Fruit fly (Drosophila melanogaster) S2 (cell line): ENCODE data around the gene REPTOR-BP.

ENCODE experiments used
- CG8478 ChIP-seq: fragments of >200 bp; optimal IDR thresholded peaks from 2 replicates; lab custom pipeline; 2018
- CTCF ChIP-seq, 2 experiments: fragments of >200 bp; optimal IDR thresholded peaks; 2 replicates each; lab custom pipeline; 2018

Gene REPTOR-BP

DNA sequence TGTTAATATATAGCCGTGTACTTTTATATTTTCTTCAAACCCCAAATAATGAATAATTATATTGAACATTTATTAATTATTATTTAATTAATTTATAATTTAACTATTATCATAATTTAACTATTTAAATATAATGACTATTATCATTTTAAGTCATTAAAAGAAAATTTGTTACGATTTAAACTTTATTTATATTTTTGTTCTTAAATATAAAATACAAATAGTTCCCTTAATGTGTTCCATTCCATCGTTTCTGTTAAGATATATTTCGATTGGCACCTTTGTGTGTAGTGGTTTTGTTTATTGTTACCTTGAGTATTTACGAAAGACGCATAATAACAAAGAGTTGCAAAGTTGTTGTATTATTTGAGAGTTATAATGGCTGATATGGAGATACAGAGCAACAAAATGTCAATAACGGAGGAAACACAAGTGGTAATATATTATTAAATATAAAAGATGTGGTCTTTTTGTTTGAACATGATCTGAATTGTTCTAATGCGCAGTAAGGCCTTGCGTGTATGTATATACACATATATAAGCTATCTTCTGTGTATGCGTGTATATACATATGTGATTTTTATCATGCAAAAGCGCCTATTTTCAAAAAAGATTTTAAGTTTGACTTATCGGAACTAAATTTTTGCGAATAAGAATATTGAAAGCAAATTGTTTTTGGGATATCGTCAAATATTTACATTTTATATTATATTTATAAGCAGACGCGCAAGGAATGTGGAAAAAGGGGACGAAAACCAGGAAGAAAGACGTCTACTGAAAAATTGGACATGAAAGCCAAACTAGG, at the start of gene REPTOR-BP:
Gene REPTOR-BP (plus strand): TSS at position 296 of the 805 bp plus-strand sequence.
- no peak for TF ChIP-seq CG8478 (lab: Kevin White, UChicago)
- no peak for TF ChIP-seq CTCF (optimal IDR thresholded peaks at IDR 0.05; lab: Kevin White, UChicago)

DNA sequence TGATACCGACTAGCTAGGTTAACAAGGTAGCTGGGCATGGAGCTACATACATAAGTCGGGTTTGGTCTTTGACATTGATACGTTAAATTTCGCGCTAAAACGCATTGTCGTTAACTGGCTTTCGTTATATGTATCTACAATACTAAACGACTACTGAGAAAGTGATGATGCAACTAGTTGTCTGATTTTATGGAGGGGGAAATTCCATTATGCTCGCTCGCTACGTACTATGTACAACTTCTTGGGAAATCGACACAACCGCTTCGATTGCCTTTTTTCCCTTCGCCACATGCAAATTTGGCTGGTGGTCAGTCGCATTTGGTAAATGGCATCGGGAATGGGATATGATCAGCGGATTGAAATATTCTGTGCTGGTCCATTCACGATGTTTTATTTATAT, 43.9 kb upstream of the REPTOR-BP start:
- no peak for TF ChIP-seq CTCF (optimal IDR thresholded peaks at IDR 0.05; lab: Kevin White, UChicago)
- no peak for TF ChIP-seq CG8478 (lab: Kevin White, UChicago)

DNA sequence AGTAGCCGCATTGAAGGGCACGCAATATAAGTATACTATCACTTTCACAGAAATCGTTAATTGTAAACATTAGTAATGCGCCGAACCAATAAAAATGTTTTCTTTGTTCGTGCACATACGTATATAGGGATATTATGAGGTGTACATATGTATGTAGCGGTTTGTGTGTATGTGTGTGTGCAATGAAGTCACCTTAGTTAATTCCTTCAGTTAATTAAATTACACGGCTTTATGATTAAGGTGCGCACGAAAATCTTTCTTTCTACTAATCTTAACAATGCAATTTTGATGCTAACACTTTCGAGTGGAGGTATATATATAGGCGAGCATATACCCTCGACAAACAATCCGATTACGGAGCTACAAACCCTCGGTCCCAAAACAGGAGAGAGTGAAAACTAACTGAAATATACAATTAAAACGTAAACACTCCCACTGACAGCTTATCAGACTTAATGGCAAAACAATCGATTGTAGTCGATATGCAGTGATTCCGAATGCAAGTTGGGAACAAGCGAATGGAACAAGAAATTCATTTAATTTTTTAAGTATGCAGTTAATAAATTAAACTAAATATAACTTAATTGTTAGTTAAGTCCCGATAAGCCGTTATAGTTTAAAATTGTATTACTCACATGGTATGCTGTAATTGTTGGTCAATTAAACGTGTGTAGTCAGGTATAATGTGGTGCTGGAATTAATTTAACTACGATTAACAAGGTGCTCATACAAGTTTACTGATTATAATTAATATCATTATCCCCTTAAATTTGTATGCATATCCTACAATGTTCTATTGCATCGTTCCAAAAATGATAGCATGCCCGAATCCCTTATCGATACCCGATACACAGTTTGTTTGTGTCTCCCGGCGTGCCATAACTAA, 43.2 kb upstream of the REPTOR-BP start, which contains the start of the genes Npc1a and Prosalpha6:
Gene Npc1a (minus strand): TSS at position 716 of the 886 bp plus-strand sequence.
Gene Prosalpha6 (plus strand): TSS at position 851 of the 886 bp plus-strand sequence.
- TF ChIP-seq CG8478 (lab: Kevin White, UChicago): no peak
- TF ChIP-seq CTCF (optimal IDR thresholded peaks at IDR 0.05; lab: Kevin White, UChicago): no peak

dm6 chr2L:10221387-10221705, 42.6 kb upstream of the REPTOR-BP start:
- TF ChIP-seq CG8478 (lab: Kevin White, UChicago): no peak
- no peak for TF ChIP-seq CTCF (optimal IDR thresholded peaks at IDR 0.05; lab: Kevin White, UChicago)

- TF ChIP-seq CG8478 (lab: Kevin White, UChicago) (no peak), CTCF (optimal IDR thresholded peaks at IDR 0.05; lab: Kevin White, UChicago) (no peak)
These were observed 41.2 kb upstream of the REPTOR-BP start, which contains the start of gene Bcs1 for dm6 chr2L:10222550-10223231. Bcs1 (plus strand) TSS chr2L:10222657.

- TF ChIP-seq CG8478 (lab: Kevin White, UChicago): no peak
- no peak for TF ChIP-seq CTCF (optimal IDR thresholded peaks at IDR 0.05; lab: Kevin White, UChicago)
These were observed 37.7 kb upstream of the REPTOR-BP start for dm6 chr2L:10226213-10226723.

DNA sequence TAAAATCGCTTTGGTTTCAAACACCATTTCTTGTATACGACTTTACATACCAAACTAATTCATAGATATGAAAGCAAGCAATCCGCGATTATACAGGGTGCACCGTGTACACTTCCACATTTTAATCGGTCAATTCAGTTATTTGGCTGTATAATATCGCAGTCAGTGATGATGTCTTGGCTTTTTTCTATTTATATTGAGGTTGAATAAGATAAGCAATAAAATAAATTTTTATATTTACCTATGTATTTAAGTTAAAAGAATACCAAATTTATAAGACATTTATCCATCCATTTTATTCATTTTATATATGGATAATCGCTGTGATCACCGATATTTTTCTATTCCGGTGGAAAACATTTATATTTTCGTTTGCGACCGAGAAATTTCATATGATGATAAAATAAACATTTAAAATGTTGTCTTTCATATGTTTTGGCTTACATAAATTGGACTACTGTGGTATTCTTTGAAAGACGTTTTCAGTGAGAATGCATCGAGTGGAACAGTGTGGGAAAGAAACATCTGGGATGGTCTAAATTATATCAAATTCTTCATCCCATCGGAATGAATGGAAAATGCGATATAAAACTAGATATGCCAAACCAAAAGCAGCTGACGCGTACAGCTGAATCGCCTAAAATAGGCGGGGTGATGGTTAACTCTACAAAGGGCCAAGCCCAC, 37.1 kb upstream of the REPTOR-BP start, which contains the start of gene CG5708:
Gene CG5708 (minus strand): TSS at position 85 of the 684 bp plus-strand sequence.
- TF ChIP-seq CG8478 (lab: Kevin White, UChicago) (no peak), CTCF (optimal IDR thresholded peaks at IDR 0.05; lab: Kevin White, UChicago) (no peak)

DNA sequence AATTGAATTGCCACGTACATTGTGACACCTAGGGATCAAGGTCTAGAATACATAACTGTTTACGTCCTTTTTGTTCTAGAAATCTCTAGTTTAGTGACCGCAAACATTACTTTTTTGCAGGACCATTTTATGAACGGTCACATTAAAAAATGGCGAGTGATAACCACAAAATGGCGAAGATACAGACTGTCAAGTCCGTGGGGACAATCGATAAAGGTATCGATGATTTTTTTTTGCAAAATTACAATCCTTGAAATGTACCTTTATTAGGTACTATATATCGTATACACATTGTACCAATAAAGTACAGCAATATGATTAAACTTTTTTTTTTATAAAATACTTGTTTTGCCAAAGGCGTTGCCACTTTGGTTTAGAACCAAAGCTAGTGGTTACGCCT, 33.5 kb upstream of the REPTOR-BP start:
- TF ChIP-seq CTCF (optimal IDR thresholded peaks at IDR 0.05; lab: Kevin White, UChicago) (no peak), CG8478 (lab: Kevin White, UChicago) (no peak)

DNA sequence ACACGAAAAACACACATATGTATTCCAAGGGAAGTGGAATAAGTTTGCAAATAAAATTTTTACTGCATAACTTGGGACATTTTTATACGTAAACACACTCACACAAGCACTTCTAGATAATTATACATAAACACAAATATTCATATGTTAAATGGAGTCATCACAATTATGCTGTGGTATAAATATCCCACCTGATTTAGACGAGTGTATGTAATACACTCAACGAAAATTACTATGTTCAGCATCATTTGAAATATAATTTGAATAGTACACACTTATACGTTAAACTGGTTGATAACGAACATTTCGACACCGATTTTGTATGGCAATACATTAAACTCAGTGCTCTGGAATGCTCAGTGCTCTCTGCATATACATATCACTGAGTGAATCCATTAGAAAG, 32.8 kb upstream of the REPTOR-BP start:
- TF ChIP-seq CG8478 (lab: Kevin White, UChicago): no peak

- TF ChIP-seq CTCF (optimal IDR thresholded peaks at IDR 0.05; lab: Kevin White, UChicago) (no peak), CG8478 (lab: Kevin White, UChicago) (no peak)
These were observed 32.4 kb upstream of the REPTOR-BP start, which contains the start of gene ova for dm6 chr2L:10231510-10231909. ova (minus strand) TSS chr2L:10231692.

dm6 chr2L:10232152-10232816, 31.6 kb upstream of the REPTOR-BP start, which contains the start of gene eEF1delta:
eEF1delta (plus strand) TSS chr2L:10232507.
- TF ChIP-seq CG8478 (lab: Kevin White, UChicago): no peak
- no peak for TF ChIP-seq CTCF (optimal IDR thresholded peaks at IDR 0.05; lab: Kevin White, UChicago)

dm6 chr2L:10232827-10233226, 31.1 kb upstream of the REPTOR-BP start:
- no peak for TF ChIP-seq CG8478 (lab: Kevin White, UChicago)
- TF ChIP-seq CTCF (optimal IDR thresholded peaks at IDR 0.05; lab: Kevin White, UChicago): no peak
